In the genomic region with DNA sequence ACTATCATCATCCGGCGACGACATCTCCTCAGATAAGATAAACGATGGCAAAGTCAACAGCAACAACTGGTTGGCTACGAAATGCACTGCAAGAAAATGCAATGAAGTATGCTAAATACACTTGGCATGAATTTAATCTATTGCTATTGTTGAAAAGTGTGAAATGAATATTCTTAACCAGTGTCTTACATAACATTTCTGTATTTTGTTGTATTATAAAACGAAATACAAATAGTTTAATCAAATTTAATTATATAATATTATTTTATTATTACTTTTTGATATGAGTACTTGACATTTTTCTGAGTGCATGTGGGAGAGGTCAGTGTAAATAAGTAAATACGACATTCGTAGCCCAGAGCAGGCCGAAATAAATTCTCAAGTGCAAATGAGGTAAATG, we compare ENCODE assay signal across 1 fruit fly cellular context.
TF ChIP-seq lines count a peak whose summit lies in the region.

No protein-coding gene starts in this region.

TF ChIP-seq in whole organism, embryonic, 481 proteins besides CTCF, POLR2A, EP300 and RAD21 (continued from another document and continues in another):
- no peak for TF ChIP-seq pan (optimal IDR thresholded peaks at IDR 0.05; lab: Kevin White, UChicago)
- no peak for TF ChIP-seq pan (GFP tag; optimal IDR thresholded peaks at IDR 0.05 in 1 of 2, IDR thresholded peaks at IDR 0.05 in 1 of 2)
- peak; percentile 9 for TF ChIP-seq Oli (tag; optimal IDR thresholded peaks at IDR 0.05; lab: Kevin White, UChicago)
- peak; percentile 53 for TF ChIP-seq unpg (GFP tag; optimal IDR thresholded peaks at IDR 0.05; lab: Kevin White, UChicago)
- no peak for TF ChIP-seq lov (optimal IDR thresholded peaks at IDR 0.05; lab: Kevin White, UChicago)
- TF ChIP-seq lov (GFP tag; IDR thresholded peaks at IDR 0.05; lab: Robert Waterston, UW), result no peak
- TF ChIP-seq PHDP (tag; optimal IDR thresholded peaks at IDR 0.05; lab: Kevin White, UChicago), result peak; percentile 45
- peak in 1 of 2 experiments; percentile 55 for TF ChIP-seq Hr51 (GFP tag; optimal IDR thresholded peaks at IDR 0.05; lab: Kevin White, UChicago)
- TF ChIP-seq gsb-n (tag; optimal IDR thresholded peaks at IDR 0.05; lab: Kevin White, UChicago), result peak; percentile 58
- no peak for TF ChIP-seq dimm (GFP tag; IDR thresholded peaks at IDR 0.05; lab: Robert Waterston, UW)
- peak; percentile 6; the same call in 1 of the 2 replicates for TF ChIP-seq CG9215 (GFP tag; IDR thresholded peaks at IDR 0.05; lab: Robert Waterston, UW)
- no peak for TF ChIP-seq CG6272 (GFP tag; IDR thresholded peaks at IDR 0.05; lab: Robert Waterston, UW)
- no peak for TF ChIP-seq luna (GFP tag; optimal IDR thresholded peaks at IDR 0.05; lab: Kevin White, UChicago)
- TF ChIP-seq dmrt11E (tag; optimal IDR thresholded peaks at IDR 0.05; lab: Kevin White, UChicago), result peak; percentile 65
- no peak for TF ChIP-seq prd (optimal IDR thresholded peaks at IDR 0.05; lab: Kevin White, UChicago)
- peak; percentile 65; the same call in 2 of the 3 replicates for TF ChIP-seq prd (GFP tag; IDR thresholded peaks at IDR 0.05; lab: Robert Waterston, UW)
- TF ChIP-seq danr (GFP tag; IDR thresholded peaks at IDR 0.05; lab: Robert Waterston, UW), result 0 out of 2 replicates have a peak, but pooled peaks have one; percentile 7
- TF ChIP-seq CG1529 (GFP tag; optimal IDR thresholded peaks at IDR 0.05; lab: Kevin White, UChicago), result peak; percentile 22
- no peak for TF ChIP-seq Kr (GFP tag; optimal IDR thresholded peaks at IDR 0.05; lab: Kevin White, UChicago)
- TF ChIP-seq Tbp (GFP tag; optimal IDR thresholded peaks at IDR 0.05; lab: Kevin White, UChicago), result no peak
- TF ChIP-seq CG7745 (tag; optimal IDR thresholded peaks at IDR 0.05; lab: Kevin White, UChicago), result no peak
- peak; percentile 68 for TF ChIP-seq CG17829 (tag; optimal IDR thresholded peaks at IDR 0.05; lab: Kevin White, UChicago)
- peak; percentile 20 for TF ChIP-seq CG13775 (GFP tag; optimal IDR thresholded peaks at IDR 0.05; lab: Kevin White, UChicago)
- peak; percentile 16 for TF ChIP-seq lab (GFP tag; optimal IDR thresholded peaks at IDR 0.05; lab: Kevin White, UChicago)
- TF ChIP-seq CG17328 (GFP tag; IDR thresholded peaks at IDR 0.05; lab: Robert Waterston, UW), result 0 out of 2 replicates have a peak, but pooled peaks have one; percentile 14
- TF ChIP-seq pita (GFP tag; optimal IDR thresholded peaks at IDR 0.05; lab: Kevin White, UChicago), result no peak
- no peak for TF ChIP-seq Dref (GFP tag; IDR thresholded peaks at IDR 0.05; lab: Robert Waterston, UW)
- peak; percentile 61 for TF ChIP-seq dmrt99B (tag; optimal IDR thresholded peaks at IDR 0.05; lab: Kevin White, UChicago)
- TF ChIP-seq Hr3 (GFP tag; optimal IDR thresholded peaks at IDR 0.05; lab: Kevin White, UChicago), result peak; percentile 18
- no peak for TF ChIP-seq salm (tag; optimal IDR thresholded peaks at IDR 0.05; lab: Kevin White, UChicago)
- TF ChIP-seq CG7963 (GFP tag; IDR thresholded peaks at IDR 0.05; lab: Robert Waterston, UW; ENCODE audit: partially characterized antibody), result no peak
- TF ChIP-seq CG18599 (GFP tag; optimal IDR thresholded peaks at IDR 0.05; lab: Kevin White, UChicago), result peak; percentile 20
- peak; percentile 57 for TF ChIP-seq Blimp-1 (GFP tag; optimal IDR thresholded peaks at IDR 0.05; lab: Kevin White, UChicago)
- TF ChIP-seq CG15479 (GFP tag; optimal IDR thresholded peaks at IDR 0.05; lab: Kevin White, UChicago), result no peak
- TF ChIP-seq inv (GFP tag; IDR thresholded peaks at IDR 0.05; lab: Robert Waterston, UW; ENCODE audit: partially characterized antibody), result no peak
- no peak for TF ChIP-seq CG8944 (GFP tag; optimal IDR thresholded peaks at IDR 0.05; lab: Kevin White, UChicago)
- peak; percentile 24 for TF ChIP-seq CG12104 (GFP tag; optimal IDR thresholded peaks at IDR 0.05; lab: Kevin White, UChicago)
- peak; percentile 15 for TF ChIP-seq nau (GFP tag; optimal IDR thresholded peaks at IDR 0.05; lab: Kevin White, UChicago)
- TF ChIP-seq so (GFP tag; IDR thresholded peaks at IDR 0.05; lab: Robert Waterston, UW), result 0 out of 3 replicates have a peak, but pooled peaks have one; percentile 23
- TF ChIP-seq CG16779 (GFP tag; IDR thresholded peaks at IDR 0.05; lab: Robert Waterston, UW), result no peak
- TF ChIP-seq NK7.1 (GFP tag; optimal IDR thresholded peaks at IDR 0.05; lab: Kevin White, UChicago), result no peak
- no peak for TF ChIP-seq CG12942 (GFP tag; optimal IDR thresholded peaks at IDR 0.05; lab: Kevin White, UChicago)
- TF ChIP-seq h (optimal IDR thresholded peaks at IDR 0.05; lab: Kevin White, UChicago), result no peak
- no peak for TF ChIP-seq otp (GFP tag; IDR thresholded peaks at IDR 0.05; lab: Robert Waterston, UW)
- peak; percentile 45 for TF ChIP-seq CG7556 (GFP tag; optimal IDR thresholded peaks at IDR 0.05; lab: Kevin White, UChicago)
- peak; percentile 64 for TF ChIP-seq CoRest (tag; optimal IDR thresholded peaks at IDR 0.05; lab: Kevin White, UChicago)
- peak; percentile 66 for TF ChIP-seq Asciz (GFP tag; optimal IDR thresholded peaks at IDR 0.05; lab: Kevin White, UChicago)
- no peak for TF ChIP-seq HLHmδ (GFP tag; optimal IDR thresholded peaks at IDR 0.05; lab: Kevin White, UChicago)
- TF ChIP-seq toy (GFP tag; IDR thresholded peaks at IDR 0.05; lab: Robert Waterston, UW), result no peak
- TF ChIP-seq HLH4C (GFP tag; IDR thresholded peaks at IDR 0.05; lab: Robert Waterston, UW; ENCODE audit: partially characterized antibody), result no peak
- TF ChIP-seq ara (GFP tag; IDR thresholded peaks at IDR 0.05; lab: Robert Waterston, UW), result no peak
- no peak for TF ChIP-seq jumu (GFP tag; optimal IDR thresholded peaks at IDR 0.05; lab: Kevin White, UChicago)
- peak; percentile 8 for TF ChIP-seq CG12659 (GFP tag; optimal IDR thresholded peaks at IDR 0.05; lab: Kevin White, UChicago)
- peak; percentile 14 for TF ChIP-seq HHEX (GFP tag; optimal IDR thresholded peaks at IDR 0.05; lab: Kevin White, UChicago)
- TF ChIP-seq Dfd (GFP tag; optimal IDR thresholded peaks at IDR 0.05; lab: Kevin White, UChicago), result no peak
- TF ChIP-seq CG11504 (tag; optimal IDR thresholded peaks at IDR 0.05; lab: Kevin White, UChicago), result peak; percentile 35
- peak; percentile 4 for TF ChIP-seq tin (GFP tag; optimal IDR thresholded peaks at IDR 0.05; lab: Kevin White, UChicago)
- peak in 1 of 2 experiments; percentile 61 for TF ChIP-seq bsh (GFP tag; optimal IDR thresholded peaks at IDR 0.05; lab: Kevin White, UChicago)
- no peak for TF ChIP-seq CkIIα-i1 (GFP tag; IDR thresholded peaks at IDR 0.05; lab: Robert Waterston, UW)
- TF ChIP-seq Nf-YB (GFP tag; optimal IDR thresholded peaks at IDR 0.05; lab: Kevin White, UChicago), result no peak
- peak; percentile 49 for TF ChIP-seq Ssrp (tag; optimal IDR thresholded peaks at IDR 0.05; lab: Kevin White, UChicago)
- TF ChIP-seq crol (GFP tag; IDR thresholded peaks at IDR 0.05; lab: Robert Waterston, UW), result no peak
- no peak for TF ChIP-seq bowl (GFP tag; IDR thresholded peaks at IDR 0.05; lab: Robert Waterston, UW)
- no peak for TF ChIP-seq Dbx (GFP tag; IDR thresholded peaks at IDR 0.05; lab: Robert Waterston, UW)
- TF ChIP-seq Chrac-16 (GFP tag; optimal IDR thresholded peaks at IDR 0.05; lab: Kevin White, UChicago), result peak; percentile 2
- no peak for TF ChIP-seq bbx (GFP tag; IDR thresholded peaks at IDR 0.05; lab: Robert Waterston, UW; ENCODE audit: partially characterized antibody)
- TF ChIP-seq CG17359 (tag; optimal IDR thresholded peaks at IDR 0.05; lab: Kevin White, UChicago), result peak; percentile 62
- no peak for TF ChIP-seq CG10431 (GFP tag; optimal IDR thresholded peaks at IDR 0.05; lab: Kevin White, UChicago)
- TF ChIP-seq B-H1 (GFP tag; IDR thresholded peaks at IDR 0.05; lab: Robert Waterston, UW), result no peak
- TF ChIP-seq Bgb (GFP tag; IDR thresholded peaks at IDR 0.05; lab: Robert Waterston, UW; ENCODE audit: partially characterized antibody), result no peak
- no peak for TF ChIP-seq usp (GFP tag; optimal IDR thresholded peaks at IDR 0.05; lab: Kevin White, UChicago)
- TF ChIP-seq scrt (GFP tag; optimal IDR thresholded peaks at IDR 0.05; lab: Kevin White, UChicago), result peak; percentile 3
- no peak for TF ChIP-seq CG43689 (GFP tag; IDR thresholded peaks at IDR 0.05; lab: Robert Waterston, UW)
- TF ChIP-seq pros (GFP tag; optimal IDR thresholded peaks at IDR 0.05; lab: Kevin White, UChicago), result no peak
- TF ChIP-seq CG2199 (GFP tag; IDR thresholded peaks at IDR 0.05; lab: Robert Waterston, UW), result no peak
- no peak for TF ChIP-seq Awh (GFP tag; IDR thresholded peaks at IDR 0.05; lab: Robert Waterston, UW)
- no peak for TF ChIP-seq CG8765 (GFP tag; IDR thresholded peaks at IDR 0.05; lab: Robert Waterston, UW)
- TF ChIP-seq ham (GFP tag; IDR thresholded peaks at IDR 0.05; lab: Robert Waterston, UW), result no peak
- TF ChIP-seq CG6813 (GFP tag; optimal IDR thresholded peaks at IDR 0.05; lab: Kevin White, UChicago), result no peak
- no peak for TF ChIP-seq Sry-δ (GFP tag; optimal IDR thresholded peaks at IDR 0.05; lab: Kevin White, UChicago)
- no peak for TF ChIP-seq Mrtf (GFP tag; IDR thresholded peaks at IDR 0.05; lab: Robert Waterston, UW)
- no peak for TF ChIP-seq CG31365 (tag; optimal IDR thresholded peaks at IDR 0.05; lab: Kevin White, UChicago)
- TF ChIP-seq az2 (GFP tag; optimal IDR thresholded peaks at IDR 0.05; lab: Kevin White, UChicago), result peak; percentile 15
- TF ChIP-seq Usf (GFP tag; optimal IDR thresholded peaks at IDR 0.05; lab: Kevin White, UChicago), result no peak
- TF ChIP-seq dan (GFP tag; IDR thresholded peaks at IDR 0.05; lab: Robert Waterston, UW), result no peak
- no peak for TF ChIP-seq CG8281 (tag; optimal IDR thresholded peaks at IDR 0.05; lab: Kevin White, UChicago)
- TF ChIP-seq ash1 (GFP tag; optimal IDR thresholded peaks at IDR 0.05; lab: Kevin White, UChicago), result no peak
- TF ChIP-seq Med (GFP tag; lab: Kevin White, UChicago), result peak; percentile 45
- no peak for TF ChIP-seq Lpt (GFP tag; optimal IDR thresholded peaks at IDR 0.05; lab: Kevin White, UChicago)
- peak; percentile 43 for TF ChIP-seq Fer3 (tag; optimal IDR thresholded peaks at IDR 0.05; lab: Kevin White, UChicago)
- no peak for TF ChIP-seq CG14050 (GFP tag; IDR thresholded peaks at IDR 0.05; lab: Robert Waterston, UW)
- peak; percentile 0 for TF ChIP-seq oc (tag; optimal IDR thresholded peaks at IDR 0.05; lab: Kevin White, UChicago)
- TF ChIP-seq sqz (GFP tag; optimal IDR thresholded peaks at IDR 0.05; lab: Kevin White, UChicago), result no peak
- no peak for TF ChIP-seq D19B (GFP tag; optimal IDR thresholded peaks at IDR 0.05; lab: Kevin White, UChicago)
- TF ChIP-seq nmo (GFP tag; optimal IDR thresholded peaks at IDR 0.05; lab: Kevin White, UChicago), result peak; percentile 50
- TF ChIP-seq tap (tag; optimal IDR thresholded peaks at IDR 0.05; lab: Kevin White, UChicago), result peak; percentile 25
- TF ChIP-seq chm (GFP tag; IDR thresholded peaks at IDR 0.05; lab: Robert Waterston, UW), result no peak
- peak; percentile 67 for TF ChIP-seq CG18262 (tag; optimal IDR thresholded peaks at IDR 0.05; lab: Kevin White, UChicago)
- TF ChIP-seq dati (GFP tag; IDR thresholded peaks at IDR 0.05; lab: Robert Waterston, UW), result no peak
- no peak; the same call in 1 of the 2 replicates for TF ChIP-seq sisA (GFP tag; IDR thresholded peaks at IDR 0.05; lab: Robert Waterston, UW)
- no peak for TF ChIP-seq CG12236 (GFP tag; optimal IDR thresholded peaks at IDR 0.05; lab: Kevin White, UChicago)
- TF ChIP-seq CG10147 (GFP tag; optimal IDR thresholded peaks at IDR 0.05; lab: Kevin White, UChicago), result no peak
- TF ChIP-seq D19A (tag; optimal IDR thresholded peaks at IDR 0.05; lab: Kevin White, UChicago), result peak; percentile 55
- peak; percentile 64 for TF ChIP-seq CG2678 (tag; optimal IDR thresholded peaks at IDR 0.05; lab: Kevin White, UChicago)
- TF ChIP-seq nerfin-1 (tag; optimal IDR thresholded peaks at IDR 0.05; lab: Kevin White, UChicago), result peak; percentile 6
- TF ChIP-seq lmd (GFP tag; IDR thresholded peaks at IDR 0.05; lab: Robert Waterston, UW), result no peak
- peak; percentile 75 for TF ChIP-seq CG9727 (GFP tag; optimal IDR thresholded peaks at IDR 0.05; lab: Kevin White, UChicago)
- peak; percentile 37; the same call in 1 of the 2 replicates for TF ChIP-seq HLH3B (GFP tag; IDR thresholded peaks at IDR 0.05; lab: Robert Waterston, UW)
- TF ChIP-seq Myb (GFP tag; optimal IDR thresholded peaks at IDR 0.05; lab: Kevin White, UChicago), result no peak
- no peak for TF ChIP-seq Dek (tag; optimal IDR thresholded peaks at IDR 0.05; lab: Kevin White, UChicago)
- TF ChIP-seq CG10209 (GFP tag; optimal IDR thresholded peaks at IDR 0.05; lab: Kevin White, UChicago), result peak; percentile 37
- TF ChIP-seq CG9609 (GFP tag; optimal IDR thresholded peaks at IDR 0.05; lab: Kevin White, UChicago), result no peak
- peak; percentile 36 for TF ChIP-seq Hmr (GFP tag; optimal IDR thresholded peaks at IDR 0.05; lab: Kevin White, UChicago)
- no peak for TF ChIP-seq stwl (tag; optimal IDR thresholded peaks at IDR 0.05; lab: Kevin White, UChicago)
- peak; percentile 16 for TF ChIP-seq CG4820 (GFP tag; optimal IDR thresholded peaks at IDR 0.05; lab: Kevin White, UChicago)
- no peak for TF ChIP-seq CG1024 (GFP tag; IDR thresholded peaks at IDR 0.05; lab: Robert Waterston, UW)
- TF ChIP-seq CG17361 (GFP tag; IDR thresholded peaks at IDR 0.05; lab: Robert Waterston, UW), result peak; percentile 50; the same call in 2 of the 3 replicates
- TF ChIP-seq Lim3 (GFP tag; IDR thresholded peaks at IDR 0.05; lab: Robert Waterston, UW), result no peak
- TF ChIP-seq sens-2 (GFP tag; IDR thresholded peaks at IDR 0.05; lab: Robert Waterston, UW), result no peak
- no peak for TF ChIP-seq CG4282 (GFP tag; optimal IDR thresholded peaks at IDR 0.05; lab: Kevin White, UChicago)
- TF ChIP-seq grau (tag; optimal IDR thresholded peaks at IDR 0.05; lab: Kevin White, UChicago), result peak; percentile 50
- TF ChIP-seq fru (optimal IDR thresholded peaks at IDR 0.05; lab: Kevin White, UChicago), result no peak
- peak; percentile 32 for TF ChIP-seq CG9437 (GFP tag; optimal IDR thresholded peaks at IDR 0.05; lab: Kevin White, UChicago)
- TF ChIP-seq CG3847 (GFP tag; IDR thresholded peaks at IDR 0.05; lab: Robert Waterston, UW), result no peak
- peak; percentile 7 for TF ChIP-seq CG13296 (GFP tag; optimal IDR thresholded peaks at IDR 0.05; lab: Kevin White, UChicago)
- TF ChIP-seq ci (GFP tag; IDR thresholded peaks at IDR 0.05; lab: Robert Waterston, UW), result no peak
- peak; percentile 3 for TF ChIP-seq Six4 (GFP tag; optimal IDR thresholded peaks at IDR 0.05; lab: Kevin White, UChicago)
- TF ChIP-seq Fer1 (GFP tag; optimal IDR thresholded peaks at IDR 0.05; lab: Kevin White, UChicago), result peak; percentile 30
- TF ChIP-seq CG2116 (GFP tag; optimal IDR thresholded peaks at IDR 0.05; lab: Kevin White, UChicago), result peak; percentile 27
- TF ChIP-seq CG10267 (tag; optimal IDR thresholded peaks at IDR 0.05; lab: Kevin White, UChicago), result peak; percentile 48
- peak; percentile 58 for TF ChIP-seq Xrp1 (GFP tag; IDR thresholded peaks at IDR 0.05; lab: Robert Waterston, UW)
- no peak for TF ChIP-seq Ets65A (GFP tag; lab: Kevin White, UChicago)
